Fruit fly (Drosophila melanogaster): Measurements from ENCODE around the gene CG6908.

Gene CG6908

DNA sequence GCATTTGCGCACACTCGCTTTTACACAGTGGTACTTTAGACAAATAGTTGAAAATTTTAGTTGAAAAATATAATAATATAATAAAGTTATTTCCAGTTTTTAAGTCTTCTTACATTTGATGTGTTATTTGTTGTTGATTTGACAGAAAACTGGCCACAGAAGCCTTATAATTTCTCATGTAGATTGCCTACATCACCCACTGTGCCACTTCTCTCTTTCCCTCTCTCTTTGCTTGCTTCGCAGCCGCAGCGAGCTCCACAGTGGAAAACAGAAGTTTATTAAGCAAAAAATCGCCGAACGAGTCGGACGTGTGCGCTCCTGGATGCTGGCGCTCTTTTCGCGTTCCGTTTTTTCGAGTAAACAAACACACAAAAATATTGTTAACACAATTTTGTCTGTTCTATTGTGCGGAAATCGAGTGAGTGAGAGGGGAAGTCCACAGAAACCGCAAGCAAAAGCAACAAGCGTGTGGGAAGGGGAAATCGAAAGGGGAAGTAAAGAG, 33.9 kb downstream of the CG6908 start, which contains the start of gene CG42327 (continued):
- TF ChIP-seq CG10565 (GFP tag; optimal IDR thresholded peaks at IDR 0.05) (peak; percentile 75), pita (GFP tag; optimal IDR thresholded peaks at IDR 0.05) (no peak), CG17802 (tag; optimal IDR thresholded peaks at IDR 0.05) (peak; percentile 79), cwo (GFP tag; optimal IDR thresholded peaks at IDR 0.05) (peak; percentile 89), Hr51 (GFP tag; optimal IDR thresholded peaks at IDR 0.05) (peak; percentile 74 to 96), jumu (GFP tag; optimal IDR thresholded peaks at IDR 0.05) (peak; percentile 84), CG10209 (GFP tag; optimal IDR thresholded peaks at IDR 0.05) (peak; percentile 95), Nf-YA (GFP tag; IDR thresholded peaks at IDR 0.05) (peak; percentile 96), btn (GFP tag; optimal IDR thresholded peaks at IDR 0.05) (peak; percentile 79), ranshi (GFP tag; IDR thresholded peaks at IDR 0.05) (peak; percentile 91), bigmax (GFP tag; optimal IDR thresholded peaks at IDR 0.05) (peak; percentile 24), D19A (tag; optimal IDR thresholded peaks at IDR 0.05) (peak; percentile 93), Usf (GFP tag; optimal IDR thresholded peaks at IDR 0.05) (peak; percentile 61), pan (optimal IDR thresholded peaks at IDR 0.05) (no peak), pan (GFP tag; optimal IDR thresholded peaks at IDR 0.05 in 1 of 2, IDR thresholded peaks at IDR 0.05 in 1 of 2) (peak in 1 of 2 experiments; percentile 98), hb (GFP tag; IDR thresholded peaks at IDR 0.05; ENCODE audit: partially characterized antibody) (no peak), ttk (GFP tag; IDR thresholded peaks at IDR 0.05) (peak; percentile 93), hbn (GFP tag; IDR thresholded peaks at IDR 0.05; ENCODE audit: partially characterized antibody) (no peak), NFAT (GFP tag; IDR thresholded peaks at IDR 0.05) (peak; percentile 72), Xbp1 (GFP tag; optimal IDR thresholded peaks at IDR 0.05) (peak; percentile 96), BtbVII (GFP tag; optimal IDR thresholded peaks at IDR 0.05) (peak; percentile 93), CG5180 (GFP tag; optimal IDR thresholded peaks at IDR 0.05) (peak; percentile 75), Bgb (GFP tag; IDR thresholded peaks at IDR 0.05; ENCODE audit: partially characterized antibody) (peak; percentile 50), CG17568 (GFP tag; optimal IDR thresholded peaks at IDR 0.05) (peak; percentile 92), grn (GFP tag; optimal IDR thresholded peaks at IDR 0.05) (no peak), oc (tag; optimal IDR thresholded peaks at IDR 0.05) (peak; percentile 98), exex (tag; optimal IDR thresholded peaks at IDR 0.05) (peak; percentile 33), crp (GFP tag; optimal IDR thresholded peaks at IDR 0.05) (peak in 1 of 2 experiments; percentile 59), tgo (GFP tag; IDR thresholded peaks at IDR 0.05) (peak; percentile 96), Sox100B (GFP tag; optimal IDR thresholded peaks at IDR 0.05) (peak; percentile 92), Side (GFP tag; optimal IDR thresholded peaks at IDR 0.05) (peak; percentile 79), crc (GFP tag; optimal IDR thresholded peaks at IDR 0.05) (peak; percentile 57), pros (GFP tag; optimal IDR thresholded peaks at IDR 0.05) (no peak), Neu2 (GFP tag; optimal IDR thresholded peaks at IDR 0.05; ENCODE audit: borderline replicate concordance) (no peak), CG18764 (GFP tag; optimal IDR thresholded peaks at IDR 0.05) (peak; percentile 90), CG1024 (GFP tag; IDR thresholded peaks at IDR 0.05) (peak; percentile 91), NfI (GFP tag; optimal IDR thresholded peaks at IDR 0.05) (peak; percentile 92), ssp (GFP tag; IDR thresholded peaks at IDR 0.05) (peak; percentile 87), fd3F (GFP tag; optimal IDR thresholded peaks at IDR 0.05) (peak; percentile 70), CG10274 (GFP tag; optimal IDR thresholded peaks at IDR 0.05) (peak; percentile 70), tx (GFP tag; optimal IDR thresholded peaks at IDR 0.05) (peak; percentile 24), CG3847 (GFP tag; IDR thresholded peaks at IDR 0.05) (peak; percentile 87), CG14710 (tag; optimal IDR thresholded peaks at IDR 0.05) (peak; percentile 91), CG14667 (GFP tag; IDR thresholded peaks at IDR 0.05) (peak; percentile 92), CG6654 (GFP tag; optimal IDR thresholded peaks at IDR 0.05) (peak; percentile 77), CG7556 (GFP tag; optimal IDR thresholded peaks at IDR 0.05) (peak; percentile 95), CG3065 (GFP tag; optimal IDR thresholded peaks at IDR 0.05) (peak; percentile 88), rib (GFP tag; IDR thresholded peaks at IDR 0.05) (peak; percentile 66; the same call in 1 of the 2 replicates), CG2120 (GFP tag; optimal IDR thresholded peaks at IDR 0.05) (peak; percentile 82), CG9876 (GFP tag; optimal IDR thresholded peaks at IDR 0.05) (peak; percentile 45)
